Fruit fly (Drosophila melanogaster) Kc167 (cell line): ENCODE results near the gene CG1136.

ENCODE experiments used
- h ChIP-seq: fragments of >200 bp; optimal IDR thresholded peaks from 3 replicates; lab custom pipeline; 2018; ENCODE audit warnings: missing external identifiers
- insv ChIP-seq: fragments of >200 bp; optimal IDR thresholded peaks from 3 replicates; lab custom pipeline; 2018; ENCODE audit warnings: missing external identifiers

- no peak for TF ChIP-seq insv (lab: Kevin White, UChicago)
- TF ChIP-seq h = no peak
Measured at dm6 chr3L:4092705-4093257, 46.4 kb downstream of the CG1136 start, which contains the start of gene CG14990.
